Fruit fly (Drosophila melanogaster): ENCODE measurements around the gene CG14422.

The CG14422 gene

dm6 chrX:2984902-2985772 is 42.0 kb downstream of the CG14422 start (continued):
- TF ChIP-seq Atf3 (GFP tag; optimal IDR thresholded peaks at IDR 0.05): no peak
- no peak for TF ChIP-seq CG14965 (GFP tag; optimal IDR thresholded peaks at IDR 0.05; ENCODE audit: borderline replicate concordance)
- TF ChIP-seq ase (GFP tag; IDR thresholded peaks at IDR 0.05): no peak
- TF ChIP-seq CG18476 (GFP tag; optimal IDR thresholded peaks at IDR 0.05): no peak
- TF ChIP-seq otp (GFP tag; IDR thresholded peaks at IDR 0.05): no peak
- no peak for TF ChIP-seq inv (GFP tag; IDR thresholded peaks at IDR 0.05; ENCODE audit: partially characterized antibody)
- TF ChIP-seq ken (GFP tag; IDR thresholded peaks at IDR 0.05): no peak
- no peak for TF ChIP-seq pita (GFP tag; optimal IDR thresholded peaks at IDR 0.05)
- peak; percentile 13 for TF ChIP-seq pros (GFP tag; optimal IDR thresholded peaks at IDR 0.05)
- peak; percentile 39 for TF ChIP-seq Spps (tag; optimal IDR thresholded peaks at IDR 0.05)
- peak; percentile 45; the same call in 1 of the 2 replicates for TF ChIP-seq CG6689 (GFP tag; IDR thresholded peaks at IDR 0.05)
- TF ChIP-seq bigmax (GFP tag; optimal IDR thresholded peaks at IDR 0.05): no peak
- peak; percentile 35 for TF ChIP-seq CG4820 (GFP tag; optimal IDR thresholded peaks at IDR 0.05)
- TF ChIP-seq CG12299 (tag; optimal IDR thresholded peaks at IDR 0.05): no peak
- TF ChIP-seq CG14860 (GFP tag; IDR thresholded peaks at IDR 0.05; ENCODE audit: partially characterized antibody): no peak
- no peak for TF ChIP-seq Blimp-1 (GFP tag; optimal IDR thresholded peaks at IDR 0.05)
- peak; percentile 68 for TF ChIP-seq lbe (GFP tag; optimal IDR thresholded peaks at IDR 0.05)
- no peak for TF ChIP-seq Hmr (GFP tag; optimal IDR thresholded peaks at IDR 0.05)
- no peak for TF ChIP-seq CG10431 (GFP tag; optimal IDR thresholded peaks at IDR 0.05)
- no peak for TF ChIP-seq Bteb2 (GFP tag; optimal IDR thresholded peaks at IDR 0.05)
- no peak for TF ChIP-seq hbn (GFP tag; IDR thresholded peaks at IDR 0.05; ENCODE audit: partially characterized antibody)
- no peak for TF ChIP-seq CG6654 (GFP tag; optimal IDR thresholded peaks at IDR 0.05)
- no peak for TF ChIP-seq CG13424 (tag; optimal IDR thresholded peaks at IDR 0.05)
- TF ChIP-seq CG10543 (GFP tag; optimal IDR thresholded peaks at IDR 0.05): no peak
- no peak for TF ChIP-seq CG4328 (GFP tag; optimal IDR thresholded peaks at IDR 0.05)
- TF ChIP-seq bcd (GFP tag; optimal IDR thresholded peaks at IDR 0.05): peak; percentile 8
- TF ChIP-seq zfh2 (GFP tag; optimal IDR thresholded peaks at IDR 0.05): no peak
- TF ChIP-seq Dbx (GFP tag; IDR thresholded peaks at IDR 0.05): no peak
- TF ChIP-seq Dp (GFP tag; optimal IDR thresholded peaks at IDR 0.05): no peak
- TF ChIP-seq H15 (GFP tag; IDR thresholded peaks at IDR 0.05): no peak
- TF ChIP-seq zf30C (GFP tag; optimal IDR thresholded peaks at IDR 0.05): peak; percentile 94
- no peak for TF ChIP-seq CG16813 (GFP tag; IDR thresholded peaks at IDR 0.05; ENCODE audit: partially characterized antibody)
- TF ChIP-seq CG15073 (GFP tag; optimal IDR thresholded peaks at IDR 0.05): no peak
- TF ChIP-seq Asciz (GFP tag; optimal IDR thresholded peaks at IDR 0.05): no peak
- no peak for TF ChIP-seq CG3065 (GFP tag; optimal IDR thresholded peaks at IDR 0.05)
- TF ChIP-seq Mad (GFP tag; optimal IDR thresholded peaks at IDR 0.05): no peak
- no peak for TF ChIP-seq pzg (GFP tag; optimal IDR thresholded peaks at IDR 0.05)
- TF ChIP-seq CG10274 (GFP tag; optimal IDR thresholded peaks at IDR 0.05): no peak
- no peak for TF ChIP-seq Awh (GFP tag; IDR thresholded peaks at IDR 0.05)
- peak; percentile 98 for TF ChIP-seq fd102C (GFP tag; optimal IDR thresholded peaks at IDR 0.05)
- peak in 1 of 3 experiments; percentile 87 for TF ChIP-seq lola (GFP tag; optimal IDR thresholded peaks at IDR 0.05)
- TF ChIP-seq CG11247 (GFP tag; IDR thresholded peaks at IDR 0.05): no peak
- TF ChIP-seq phol (tag; optimal IDR thresholded peaks at IDR 0.05): peak; percentile 74
- peak in 1 of 3 experiments; percentile 49 for TF ChIP-seq Stat92E (GFP tag; optimal IDR thresholded peaks at IDR 0.05)
- no peak for TF ChIP-seq p53 (GFP tag; optimal IDR thresholded peaks at IDR 0.05)
- no peak for TF ChIP-seq CG9609 (GFP tag; optimal IDR thresholded peaks at IDR 0.05)
- peak; percentile 37 for TF ChIP-seq CG12744 (GFP tag; optimal IDR thresholded peaks at IDR 0.05)
- peak; percentile 61 for TF ChIP-seq CG4424 (GFP tag; optimal IDR thresholded peaks at IDR 0.05)

Measured in whole organism, embryonic.